Worm (Caenorhabditis elegans) whole organism, midembryonic: ENCODE measurements around the gene str-233.

Experiments
- T22C8.4 ChIP-seq: fragments of 200-800 bp; sonication (Bioruptor generic); IDR thresholded peaks from 2 replicates; pipeline ENCODE4 v1.3.6; 2022; ENCODE audit warnings: missing genetic modification characterization, missing compliant biosample characterization
- cog-1 ChIP-seq: sonication (generic microtip); optimal IDR thresholded peaks from 2 replicates; lab custom pipeline; 2016; ENCODE audit warnings: missing genetic modification characterization, missing compliant biosample characterization
- flt-1 ChIP-seq: fragments of 200-800 bp; sonication (Bioruptor generic); IDR thresholded peaks from 2 replicates; pipeline ENCODE4 v1.3.6; 2022; ENCODE audit warnings: missing genetic modification characterization, missing compliant biosample characterization
- klf-2 ChIP-seq: fragments of 200-800 bp; sonication (Bioruptor generic); conservative IDR thresholded peaks from 2 replicates; pipeline ENCODE4 v1.3.6; 2022; ENCODE audit warnings: missing genetic modification reagents, missing genetic modification characterization, missing compliant biosample characterization
- med-1 ChIP-seq: sonication (generic microtip); optimal IDR thresholded peaks from 2 replicates; lab custom pipeline; 2017; ENCODE audit warnings: missing genetic modification characterization, mild to moderate bottlenecking, missing compliant biosample characterization, antibody characterized with exemption, missing genetic modification reagents; ENCODE audit not compliant: insufficient read depth
- ref-1 ChIP-seq: fragments of 200-800 bp; sonication (Bioruptor generic); conservative IDR thresholded peaks from 2 replicates; pipeline ENCODE4 v1.3.6; 2022; ENCODE audit warnings: missing genetic modification reagents, missing genetic modification characterization, missing compliant biosample characterization
- tab-1 ChIP-seq: fragments of 200-800 bp; sonication (Bioruptor generic); IDR thresholded peaks from 2 replicates; pipeline ENCODE4 v1.3.6; 2022; ENCODE audit warnings: missing genetic modification characterization, missing compliant biosample characterization

ce11 chrV:15969653-15970052, 39.8 kb downstream of the str-233 start, which contains the start of gene F36G9.7:
- no peak for TF ChIP-seq med-1 (GFP tag; lab: Kevin White, UChicago)
- no peak for TF ChIP-seq tab-1 (GFP tag; lab: Robert Waterston, UW)
- TF ChIP-seq T22C8.4 (GFP tag; lab: Robert Waterston, UW), result no peak
- no peak for TF ChIP-seq cog-1
- TF ChIP-seq flt-1, result no peak
- no peak for TF ChIP-seq ref-1 (GFP tag; lab: Robert Waterston, UW)
- no peak for TF ChIP-seq klf-2
